Fruit fly (Drosophila melanogaster) whole organism, pupa: Measurements from ENCODE around the gene CG15399.

Experiments used
- CG10348 ChIP-seq: fragments of 200-800 bp; sonication (Bioruptor generic); IDR thresholded peaks from 2 replicates; pipeline ENCODE4 v1.3.6; 2022; ENCODE audit warnings: missing biosample characterization, missing genetic modification characterization
- CG12605 ChIP-seq: fragments of 200-800 bp; sonication (Bioruptor generic); IDR thresholded peaks from 2 replicates; pipeline ENCODE4 v1.3.6; 2022; ENCODE audit warnings: missing biosample characterization, missing genetic modification characterization
- CG13204 ChIP-seq: fragments of 200-800 bp; sonication (Bioruptor generic); optimal IDR thresholded peaks from 2 replicates; lab custom pipeline; 2018; ENCODE audit warnings: missing biosample characterization, mild to moderate bottlenecking, missing genetic modification characterization, moderate library complexity
- CG14655 ChIP-seq: fragments of 200-800 bp; sonication (Bioruptor generic); optimal IDR thresholded peaks from 3 replicates; lab custom pipeline; 2017; ENCODE audit warnings: mild to moderate bottlenecking, missing biosample characterization, missing genetic modification reagents, missing genetic modification characterization
- CG15710 ChIP-seq: fragments of 200-800 bp; sonication (Bioruptor generic); optimal IDR thresholded peaks from 2 replicates; lab custom pipeline; 2018; ENCODE audit warnings: missing biosample characterization, mild to moderate bottlenecking, missing genetic modification characterization, moderate library complexity
- CG17806 ChIP-seq: fragments of 200-800 bp; sonication (Bioruptor generic); optimal IDR thresholded peaks from 2 replicates; lab custom pipeline; 2018; ENCODE audit warnings: missing biosample characterization, mild to moderate bottlenecking, missing genetic modification characterization, moderate library complexity
- CG32121 ChIP-seq: fragments of 200-800 bp; sonication (Bioruptor generic); IDR thresholded peaks from 2 replicates; pipeline ENCODE4 v1.3.6; 2022; ENCODE audit warnings: missing biosample characterization, missing genetic modification characterization
- CG34367 ChIP-seq: fragments of 200-800 bp; sonication (Bioruptor generic); optimal IDR thresholded peaks from 2 replicates; lab custom pipeline; 2018; ENCODE audit warnings: missing biosample characterization, mild to moderate bottlenecking, missing genetic modification characterization
- CG4496 ChIP-seq: fragments of 200-800 bp; sonication (Bioruptor generic); IDR thresholded peaks from 3 replicates; pipeline ENCODE4 v1.3.6; 2022; ENCODE audit warnings: missing biosample characterization, missing genetic modification characterization
- CG8159 ChIP-seq: fragments of 200-800 bp; sonication (Bioruptor generic); optimal IDR thresholded peaks from 3 replicates; lab custom pipeline; 2018; ENCODE audit warnings: missing biosample characterization, mild to moderate bottlenecking, missing genetic modification characterization, moderate library complexity
- CG8301 ChIP-seq: fragments of 200-800 bp; sonication (Bioruptor generic); optimal IDR thresholded peaks from 2 replicates; lab custom pipeline; 2018; ENCODE audit warnings: missing biosample characterization, mild to moderate bottlenecking, missing genetic modification characterization
- CG9948 ChIP-seq: fragments of 200-800 bp; sonication (Bioruptor generic); optimal IDR thresholded peaks from 2 replicates; lab custom pipeline; 2018; ENCODE audit warnings: missing biosample characterization, mild to moderate bottlenecking, missing genetic modification characterization, moderate library complexity
- D1 ChIP-seq: fragments of 200-800 bp; sonication (Bioruptor generic); optimal IDR thresholded peaks from 2 replicates; lab custom pipeline; 2018; ENCODE audit warnings: missing biosample characterization, mild to moderate bottlenecking, missing genetic modification characterization, moderate library complexity
- EcR ChIP-seq: fragments of 200-800 bp; sonication (Bioruptor generic); optimal IDR thresholded peaks from 3 replicates; lab custom pipeline; 2019; ENCODE audit warnings: missing biosample characterization, missing genetic modification characterization, mild to moderate bottlenecking, moderate library complexity, missing genetic modification reagents
- Ets98B ChIP-seq: fragments of 200-800 bp; sonication (Bioruptor generic); IDR thresholded peaks from 2 replicates; pipeline ENCODE4 v1.3.6; 2022; ENCODE audit warnings: missing biosample characterization, missing genetic modification characterization
- Pif1A ChIP-seq: fragments of 200-800 bp; sonication (Bioruptor generic); optimal IDR thresholded peaks from 3 replicates; lab custom pipeline; 2016; ENCODE audit warnings: missing biosample characterization, missing genetic modification characterization
- Pif1B ChIP-seq: fragments of 200-800 bp; sonication (Bioruptor generic); optimal IDR thresholded peaks from 3 replicates; lab custom pipeline; 2016; ENCODE audit warnings: missing biosample characterization, missing genetic modification characterization
- Snoo ChIP-seq: fragments of 200-800 bp; sonication (Bioruptor generic); optimal IDR thresholded peaks from 3 replicates; lab custom pipeline; 2017; ENCODE audit warnings: missing biosample characterization, mild to moderate bottlenecking, missing genetic modification characterization, inconsistent platforms
- fd96Ca ChIP-seq: fragments of 200-800 bp; sonication (Bioruptor generic); IDR thresholded peaks from 3 replicates; pipeline ENCODE4 v1.3.6; 2022; ENCODE audit warnings: missing biosample characterization, missing genetic modification characterization
- gl ChIP-seq: fragments of 200-800 bp; sonication (Bioruptor generic); optimal IDR thresholded peaks from 2 replicates; lab custom pipeline; 2018; ENCODE audit warnings: missing biosample characterization, mild to moderate bottlenecking, missing genetic modification characterization
- rn ChIP-seq: fragments of 200-800 bp; sonication (Bioruptor generic); IDR thresholded peaks from 2 replicates; pipeline ENCODE4 v1.3.6; 2022; ENCODE audit warnings: missing biosample characterization, missing genetic modification characterization

The CG15399 gene

dm6 chr2L:2771676-2772075, at the start of gene CG15399:
CG15399 (minus strand) TSS chr2L:2771776.
- TF ChIP-seq fd96Ca (GFP tag; lab: Robert Waterston, UW) (no peak), CG8159 (tag; lab: Kevin White, UChicago) (no peak), CG32121 (GFP tag; lab: Robert Waterston, UW) (no peak), CG14655 (GFP tag; lab: Kevin White, UChicago) (no peak)
- TF ChIP-seq, all 21 proteins: peak for 0

dm6 chr2L:2815673-2816072, 44.1 kb upstream of the CG15399 start, which contains the start of gene G6P:
G6P (minus strand) TSS chr2L:2815760.
- TF ChIP-seq CG34367 (tag; lab: Kevin White, UChicago) (no peak), Ets98B (no peak), CG4496 (no peak)

DNA sequence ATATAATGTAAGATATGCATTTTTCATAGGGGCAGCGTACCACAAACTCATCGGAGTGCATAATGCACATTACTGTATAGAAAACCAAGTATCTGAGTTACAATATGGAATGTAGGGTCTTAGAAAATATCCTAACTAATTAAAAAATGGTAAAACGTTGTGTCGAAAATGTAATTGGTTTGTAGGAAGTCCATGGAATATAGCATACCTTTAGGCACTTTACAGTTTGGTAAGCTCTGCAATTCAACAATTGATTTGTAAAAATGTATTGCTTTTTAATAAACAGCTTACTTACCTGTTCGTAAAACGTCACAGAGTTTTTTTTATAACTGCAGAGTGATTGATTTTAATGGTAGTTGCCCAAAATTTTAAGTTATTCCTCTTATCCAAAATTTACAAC, 40.6 kb upstream of the CG15399 start, which contains the start of gene CG2964:
CG2964 (plus strand) TSS at position 301 of the 400 bp plus-strand sequence.
- TF ChIP-seq Snoo (tag; lab: Kevin White, UChicago) (no peak), CG10348 (no peak), CG34367 (tag; lab: Kevin White, UChicago) (no peak), CG4496 (no peak), CG15710 (tag; lab: Kevin White, UChicago) (no peak), CG17806 (tag; lab: Kevin White, UChicago) (no peak), CG14655 (GFP tag; lab: Kevin White, UChicago) (no peak), CG9948 (tag; lab: Kevin White, UChicago) (no peak), CG8159 (tag; lab: Kevin White, UChicago) (no peak)

- TF ChIP-seq Ets98B (no peak), CG4496 (no peak), CG32121 (GFP tag; lab: Robert Waterston, UW) (no peak), fd96Ca (GFP tag; lab: Robert Waterston, UW) (no peak), CG15710 (tag; lab: Kevin White, UChicago) (no peak), Pif1B (GFP tag; lab: Kevin White, UChicago) (no peak), gl (no peak), CG10348 (no peak), CG8159 (tag; lab: Kevin White, UChicago) (no peak), CG34367 (tag; lab: Kevin White, UChicago) (no peak), CG13204 (GFP tag; lab: Kevin White, UChicago) (no peak), D1 (tag; lab: Kevin White, UChicago) (no peak), CG14655 (GFP tag; lab: Kevin White, UChicago) (no peak), CG9948 (tag; lab: Kevin White, UChicago) (no peak), rn (GFP tag; lab: Robert Waterston, UW) (no peak), Snoo (tag; lab: Kevin White, UChicago) (no peak), CG17806 (tag; lab: Kevin White, UChicago) (no peak), EcR (no peak)
- TF ChIP-seq, all 21 proteins: peak for 0
Observed at dm6 chr2L:2810831-2811230, 39.3 kb upstream of the CG15399 start.

DNA sequence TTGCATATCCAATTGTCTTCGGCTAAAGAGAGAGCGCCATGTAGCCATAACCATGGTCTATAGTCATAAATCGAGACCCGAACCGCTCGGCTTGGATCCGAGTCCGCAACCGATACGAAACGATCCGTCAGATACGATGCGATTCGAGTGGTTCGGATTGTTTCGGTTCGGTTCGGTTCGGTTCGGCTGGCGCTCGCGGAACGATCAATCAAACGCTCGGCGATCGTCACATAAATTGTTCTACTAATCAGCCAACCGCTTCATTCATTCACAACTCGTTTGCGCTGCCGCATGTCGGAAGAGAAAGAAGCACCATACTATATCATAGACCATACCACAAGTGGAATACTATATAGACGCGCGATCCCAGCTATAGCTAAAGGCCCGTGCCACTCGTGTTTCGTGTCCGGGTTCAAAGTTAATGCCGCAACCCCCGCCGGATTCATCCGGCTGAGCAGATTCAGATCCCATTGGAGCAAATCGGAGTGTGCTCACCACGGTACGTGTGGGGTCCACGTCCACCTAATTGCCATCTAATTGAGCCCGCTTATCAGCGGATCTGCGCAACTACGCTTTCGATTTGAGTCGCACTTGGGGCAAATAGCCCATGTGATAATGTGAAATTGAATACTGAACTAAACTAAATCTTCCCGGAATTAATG, 36.6 kb upstream of the CG15399 start:
- TF ChIP-seq CG13204 (GFP tag; lab: Kevin White, UChicago) (peak; percentile 54), CG34367 (tag; lab: Kevin White, UChicago) (no peak), CG8301 (tag; lab: Kevin White, UChicago) (no peak), CG8159 (tag; lab: Kevin White, UChicago) (no peak), Ets98B (peak; percentile 37; the same call in 1 of the 2 replicates), fd96Ca (GFP tag; lab: Robert Waterston, UW) (no peak), CG10348 (no peak), gl (no peak), CG14655 (GFP tag; lab: Kevin White, UChicago) (no peak), EcR (no peak), rn (GFP tag; lab: Robert Waterston, UW) (no peak), CG4496 (peak; percentile 67), D1 (tag; lab: Kevin White, UChicago) (no peak), Snoo (tag; lab: Kevin White, UChicago) (no peak), CG12605 (GFP tag; lab: Robert Waterston, UW) (peak; percentile 44), CG32121 (GFP tag; lab: Robert Waterston, UW) (no peak), CG17806 (tag; lab: Kevin White, UChicago) (no peak), Pif1B (GFP tag; lab: Kevin White, UChicago) (no peak), CG15710 (tag; lab: Kevin White, UChicago) (no peak), CG9948 (tag; lab: Kevin White, UChicago) (no peak), Pif1A (no peak)

dm6 chr2L:2807597-2807996, 36.0 kb upstream of the CG15399 start:
- TF ChIP-seq CG8301 (tag; lab: Kevin White, UChicago) = no peak
- no peak for TF ChIP-seq CG8159 (tag; lab: Kevin White, UChicago)
- no peak for TF ChIP-seq D1 (tag; lab: Kevin White, UChicago)
- no peak for TF ChIP-seq EcR
- TF ChIP-seq CG34367 (tag; lab: Kevin White, UChicago) = no peak
- no peak for TF ChIP-seq gl
- TF ChIP-seq CG13204 (GFP tag; lab: Kevin White, UChicago) = no peak
- TF ChIP-seq CG9948 (tag; lab: Kevin White, UChicago) = no peak
- TF ChIP-seq Pif1B (GFP tag; lab: Kevin White, UChicago) = no peak
- TF ChIP-seq Pif1A = no peak
